Worm (Caenorhabditis elegans): ENCODE results near the gene Y57A10C.9.

Gene Y57A10C.9

DNA sequence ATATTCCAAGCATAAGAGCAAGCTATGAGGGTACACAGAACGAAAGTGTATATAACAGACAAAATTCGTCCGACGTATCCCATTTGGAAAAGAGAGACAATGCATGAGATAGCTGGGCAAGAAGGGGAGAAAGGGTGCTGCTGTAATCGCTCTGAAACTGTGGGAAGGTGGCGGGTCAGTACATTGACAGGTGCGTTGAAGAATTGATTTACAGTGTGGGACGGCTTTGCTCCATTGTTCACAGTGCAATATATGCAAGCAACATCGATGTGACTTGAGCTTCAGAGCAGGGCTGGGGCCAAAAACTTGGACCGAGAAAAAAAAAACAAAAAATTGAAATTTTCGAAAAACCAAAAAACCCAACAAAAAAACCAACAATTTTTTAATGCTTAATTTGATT lies 28.2 kb downstream of the Y57A10C.9 start, which contains the start of gene F57G9.3:
F57G9.3 (minus strand) TSS at position 101 of the 400 bp plus-strand sequence.
- TF ChIP-seq pes-1 (GFP tag; IDR thresholded peaks at IDR 0.05) = no peak
- TF ChIP-seq ets-7 (tag; optimal IDR thresholded peaks at IDR 0.05) = no peak
- no peak for TF ChIP-seq flt-1 (GFP tag; IDR thresholded peaks at IDR 0.05)
- TF ChIP-seq ceh-13 (GFP tag; optimal IDR thresholded peaks at IDR 0.05) = no peak
- no peak for TF ChIP-seq sea-1 (GFP tag; conservative IDR thresholded peaks at IDR 0.05)

DNA sequence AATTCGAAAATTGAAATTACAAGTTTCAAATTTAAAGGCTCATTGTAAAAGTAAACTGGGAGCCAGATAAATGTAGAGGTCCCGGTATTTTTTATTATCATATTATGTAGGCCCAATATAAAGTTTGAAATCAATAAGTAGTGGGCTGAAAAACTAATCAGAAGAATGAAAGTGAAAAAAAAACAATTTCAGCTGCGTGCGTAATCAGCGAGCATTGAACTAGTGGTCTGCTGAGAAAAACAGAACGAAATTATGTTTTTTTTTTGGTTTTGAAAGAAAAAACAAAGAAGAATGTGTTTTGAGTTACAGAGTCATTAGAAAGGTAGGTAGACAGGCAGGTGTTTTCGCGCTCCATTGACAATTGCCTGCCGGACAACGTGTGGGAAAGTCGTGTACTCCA lies 29.6 kb downstream of the Y57A10C.9 start, which contains the start of gene sre-31:
sre-31 (minus strand) TSS at position 101 of the 400 bp plus-strand sequence.
- TF ChIP-seq ceh-36 (tag; optimal IDR thresholded peaks at IDR 0.05) (no peak), tra-4 (tag; optimal IDR thresholded peaks at IDR 0.05) (no peak), B0310.2 (tag; optimal IDR thresholded peaks at IDR 0.05) (no peak), scrt-1 (GFP tag; IDR thresholded peaks at IDR 0.05) (no peak), tbx-37 (GFP tag; conservative IDR thresholded peaks at IDR 0.05) (no peak), pes-1 (GFP tag; IDR thresholded peaks at IDR 0.05) (no peak), hmg-4 (GFP tag; optimal IDR thresholded peaks at IDR 0.05) (no peak), ceh-13 (GFP tag; optimal IDR thresholded peaks at IDR 0.05) (no peak), F13C5.2 (tag; optimal IDR thresholded peaks at IDR 0.05) (no peak), ama-1 (optimal IDR thresholded peaks at IDR 0.05) (no peak), sea-1 (GFP tag; conservative IDR thresholded peaks at IDR 0.05) (no peak), aly-1 (tag; optimal IDR thresholded peaks at IDR 0.05) (no peak), hmbx-1 (tag; optimal IDR thresholded peaks at IDR 0.05) (no peak), flt-1 (GFP tag; IDR thresholded peaks at IDR 0.05) (no peak), ets-7 (tag; optimal IDR thresholded peaks at IDR 0.05) (no peak), hnd-1 (tag; optimal IDR thresholded peaks at IDR 0.05) (no peak), tbx-11 (GFP tag; IDR thresholded peaks at IDR 0.05) (no peak)

DNA sequence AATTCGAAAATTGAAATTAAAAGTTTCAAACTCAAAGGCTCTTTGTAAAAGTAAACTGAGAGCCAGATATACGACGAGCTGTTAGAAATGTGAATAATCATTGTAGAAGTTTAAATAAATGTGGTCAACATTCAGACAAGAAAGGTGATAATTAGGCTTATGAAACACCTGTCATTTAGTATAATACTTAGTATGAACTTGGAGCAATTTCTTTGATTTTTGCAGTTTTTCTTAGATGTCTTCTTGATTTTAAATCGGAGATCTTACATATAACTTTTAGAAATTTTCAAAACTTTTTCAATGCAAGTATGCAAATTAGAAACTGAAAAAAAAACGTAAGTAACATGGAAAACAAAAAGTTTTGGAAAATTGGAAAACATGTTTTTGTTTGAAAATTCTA lies 31.9 kb downstream of the Y57A10C.9 start, which contains the start of gene sre-30:
sre-30 (minus strand) TSS at position 101 of the 400 bp plus-strand sequence.
- TF ChIP-seq B0310.2 (tag; optimal IDR thresholded peaks at IDR 0.05) (no peak), ceh-36 (tag; optimal IDR thresholded peaks at IDR 0.05) (no peak), ets-7 (tag; optimal IDR thresholded peaks at IDR 0.05) (no peak), flt-1 (GFP tag; IDR thresholded peaks at IDR 0.05) (no peak), scrt-1 (GFP tag; IDR thresholded peaks at IDR 0.05) (no peak), hmg-4 (GFP tag; optimal IDR thresholded peaks at IDR 0.05) (no peak), pes-1 (GFP tag; IDR thresholded peaks at IDR 0.05) (no peak)

DNA sequence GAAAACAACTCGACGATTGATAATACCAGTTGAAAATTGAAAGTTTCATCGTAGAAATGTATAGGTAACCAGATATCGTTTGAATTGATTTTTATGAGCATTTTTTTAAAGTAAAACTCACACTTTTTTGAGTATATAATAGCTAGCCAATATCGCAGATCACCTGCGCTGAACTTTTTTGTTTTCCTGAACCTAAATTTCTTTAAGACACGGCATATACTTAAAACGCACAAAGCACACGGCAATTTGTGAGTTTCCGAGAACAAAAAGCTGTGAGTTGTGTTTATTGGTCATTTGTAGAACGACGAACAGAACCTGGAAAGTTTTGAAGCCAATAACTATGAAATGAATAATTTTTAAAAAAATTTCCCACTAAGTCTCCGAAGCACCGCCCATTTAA lies 36.5 kb downstream of the Y57A10C.9 start, which contains the start of gene sre-29:
sre-29 (minus strand) TSS at position 101 of the 400 bp plus-strand sequence.
- TF ChIP-seq ceh-36 (tag; optimal IDR thresholded peaks at IDR 0.05) = no peak
- TF ChIP-seq tra-4 (tag; optimal IDR thresholded peaks at IDR 0.05) = no peak
- no peak for TF ChIP-seq tbx-37 (GFP tag; conservative IDR thresholded peaks at IDR 0.05)
- TF ChIP-seq aly-1 (tag; optimal IDR thresholded peaks at IDR 0.05) = no peak
- no peak for TF ChIP-seq ets-7 (tag; optimal IDR thresholded peaks at IDR 0.05)
- TF ChIP-seq tbx-11 (GFP tag; IDR thresholded peaks at IDR 0.05) = no peak
- TF ChIP-seq scrt-1 (GFP tag; IDR thresholded peaks at IDR 0.05) = no peak
- TF ChIP-seq ama-1 (optimal IDR thresholded peaks at IDR 0.05) = no peak
- no peak for TF ChIP-seq B0310.2 (tag; optimal IDR thresholded peaks at IDR 0.05)
- no peak for TF ChIP-seq ceh-13 (GFP tag; optimal IDR thresholded peaks at IDR 0.05)
- no peak for TF ChIP-seq hnd-1 (tag; optimal IDR thresholded peaks at IDR 0.05)
- TF ChIP-seq F13C5.2 (tag; optimal IDR thresholded peaks at IDR 0.05) = no peak

DNA sequence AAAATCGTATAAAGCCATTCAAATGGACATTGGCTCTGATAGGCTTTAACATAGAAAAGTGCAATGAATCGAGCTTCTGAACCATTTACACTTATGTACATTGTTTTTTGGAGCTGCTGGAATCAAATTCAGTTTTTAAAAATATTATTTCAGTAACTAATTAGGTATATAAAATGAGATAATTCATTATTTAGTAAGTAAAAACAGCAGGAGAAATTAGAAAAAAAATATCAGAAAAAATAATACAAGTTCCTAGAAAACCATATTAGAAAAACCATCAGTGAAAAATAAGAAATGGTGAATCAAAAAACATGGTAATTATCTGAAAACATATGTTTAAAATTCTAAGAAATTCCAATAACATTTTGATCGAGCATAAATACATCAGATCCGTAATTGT lies 40.7 kb downstream of the Y57A10C.9 start, which contains the start of gene F57G9.7:
F57G9.7 (minus strand) TSS at position 101 of the 400 bp plus-strand sequence.
- no peak for TF ChIP-seq ceh-13 (GFP tag; optimal IDR thresholded peaks at IDR 0.05)
- TF ChIP-seq scrt-1 (GFP tag; IDR thresholded peaks at IDR 0.05) = no peak
- no peak for TF ChIP-seq F13C5.2 (tag; optimal IDR thresholded peaks at IDR 0.05)
- no peak for TF ChIP-seq hmbx-1 (tag; optimal IDR thresholded peaks at IDR 0.05)

DNA sequence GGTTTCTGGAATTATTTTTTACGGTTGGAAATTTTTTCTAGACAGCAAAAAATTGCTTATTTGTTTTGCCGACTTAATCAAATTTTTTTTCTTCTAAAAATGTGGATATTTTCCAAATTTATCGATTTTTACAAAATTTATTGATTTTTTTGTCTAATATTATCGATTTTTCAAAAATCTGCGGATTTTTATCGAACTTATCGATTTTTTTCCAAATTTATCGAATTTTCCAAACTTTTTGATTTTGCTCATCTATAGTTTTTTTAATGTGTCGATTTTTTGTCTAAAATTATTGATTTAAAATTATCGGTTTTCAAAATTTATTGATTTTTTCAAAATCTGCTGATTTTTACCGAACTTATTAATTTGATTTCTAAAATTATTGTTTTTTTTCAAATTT lies 44.2 kb downstream of the Y57A10C.9 start:
- TF ChIP-seq B0310.2 (tag; optimal IDR thresholded peaks at IDR 0.05) = no peak
- no peak for TF ChIP-seq hmg-4 (GFP tag; optimal IDR thresholded peaks at IDR 0.05)
- no peak for TF ChIP-seq tbx-11 (GFP tag; IDR thresholded peaks at IDR 0.05)
- no peak for TF ChIP-seq tbx-37 (GFP tag; conservative IDR thresholded peaks at IDR 0.05)
- no peak for TF ChIP-seq hnd-1 (tag; optimal IDR thresholded peaks at IDR 0.05)
- no peak for TF ChIP-seq ama-1 (optimal IDR thresholded peaks at IDR 0.05)
- no peak for TF ChIP-seq scrt-1 (GFP tag; IDR thresholded peaks at IDR 0.05)
- TF ChIP-seq F13C5.2 (tag; optimal IDR thresholded peaks at IDR 0.05) = no peak
- no peak for TF ChIP-seq pes-1 (GFP tag; IDR thresholded peaks at IDR 0.05)
- TF ChIP-seq sea-1 (GFP tag; conservative IDR thresholded peaks at IDR 0.05) = no peak
- TF ChIP-seq ets-7 (tag; optimal IDR thresholded peaks at IDR 0.05) = no peak
- TF ChIP-seq flt-1 (GFP tag; IDR thresholded peaks at IDR 0.05) = no peak
- no peak for TF ChIP-seq ceh-13 (GFP tag; optimal IDR thresholded peaks at IDR 0.05)
- TF ChIP-seq hmbx-1 (tag; optimal IDR thresholded peaks at IDR 0.05) = no peak

DNA sequence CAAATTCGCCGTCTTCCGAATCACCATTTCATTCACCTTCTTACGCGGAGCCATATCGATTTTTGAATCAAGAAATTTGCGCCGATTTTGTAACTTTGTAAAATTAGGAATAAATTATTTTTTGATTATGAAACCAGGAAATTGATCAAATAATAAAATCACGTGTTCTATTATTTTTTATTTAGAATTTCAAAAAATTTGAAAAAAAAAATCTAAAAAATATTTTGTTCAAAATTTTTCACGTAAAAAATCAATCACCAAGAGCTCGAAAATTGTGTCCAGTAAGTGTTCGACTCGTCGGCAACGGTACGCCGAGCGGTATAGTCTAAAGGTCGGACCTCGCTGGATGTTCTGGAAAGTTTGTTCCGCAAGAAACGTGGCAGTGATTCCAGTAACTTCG lies 44.7 kb downstream of the Y57A10C.9 start, which contains the start of gene Y57A10B.7:
Y57A10B.7 (minus strand) TSS at position 101 of the 400 bp plus-strand sequence.
- TF ChIP-seq ets-7 (tag; optimal IDR thresholded peaks at IDR 0.05) = no peak
- no peak for TF ChIP-seq tbx-11 (GFP tag; IDR thresholded peaks at IDR 0.05)
- TF ChIP-seq pes-1 (GFP tag; IDR thresholded peaks at IDR 0.05) = no peak

DNA sequence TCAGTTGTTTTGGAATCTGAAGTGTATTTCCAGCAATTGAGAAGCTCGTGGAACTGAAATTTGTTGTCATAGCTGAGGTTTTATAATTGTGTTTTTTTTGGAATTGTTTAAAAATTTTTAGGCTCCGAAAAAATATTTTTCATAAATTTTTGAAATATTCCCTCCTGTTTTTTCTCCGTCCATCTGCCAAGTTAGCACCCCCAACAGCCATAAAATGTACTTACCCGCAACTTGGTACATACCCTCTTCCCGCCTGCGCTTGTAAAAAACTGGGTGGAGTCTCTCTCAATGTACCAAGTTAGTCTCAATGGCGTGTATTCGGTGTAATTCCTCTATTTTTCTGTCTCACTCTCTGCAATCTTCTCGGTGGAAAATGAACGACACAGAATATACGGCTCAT lies 48.6 kb downstream of the Y57A10C.9 start, which contains the start of gene Y57A10B.6:
Y57A10B.6 (plus strand) TSS at position 301 of the 400 bp plus-strand sequence.
- no peak for TF ChIP-seq tra-4 (tag; optimal IDR thresholded peaks at IDR 0.05)
- no peak for TF ChIP-seq tbx-37 (GFP tag; conservative IDR thresholded peaks at IDR 0.05)
- no peak for TF ChIP-seq ets-7 (tag; optimal IDR thresholded peaks at IDR 0.05)
- TF ChIP-seq hmg-4 (GFP tag; optimal IDR thresholded peaks at IDR 0.05) = no peak
- TF ChIP-seq B0310.2 (tag; optimal IDR thresholded peaks at IDR 0.05) = no peak
- TF ChIP-seq ceh-36 (tag; optimal IDR thresholded peaks at IDR 0.05) = no peak
- no peak for TF ChIP-seq hnd-1 (tag; optimal IDR thresholded peaks at IDR 0.05)
- no peak for TF ChIP-seq ama-1 (optimal IDR thresholded peaks at IDR 0.05)
- TF ChIP-seq hmbx-1 (tag; optimal IDR thresholded peaks at IDR 0.05) = no peak
- TF ChIP-seq pes-1 (GFP tag; IDR thresholded peaks at IDR 0.05) = no peak
- no peak for TF ChIP-seq scrt-1 (GFP tag; IDR thresholded peaks at IDR 0.05)
- TF ChIP-seq aly-1 (tag; optimal IDR thresholded peaks at IDR 0.05) = no peak
- no peak for TF ChIP-seq flt-1 (GFP tag; IDR thresholded peaks at IDR 0.05)
- TF ChIP-seq ceh-13 (GFP tag; optimal IDR thresholded peaks at IDR 0.05) = no peak
- TF ChIP-seq F13C5.2 (tag; optimal IDR thresholded peaks at IDR 0.05) = no peak
- TF ChIP-seq tbx-11 (GFP tag; IDR thresholded peaks at IDR 0.05) = no peak
- TF ChIP-seq sea-1 (GFP tag; conservative IDR thresholded peaks at IDR 0.05) = no peak

Measured in whole organism, early embryonic.